Worm (Caenorhabditis elegans) whole organism, L4/young adult: ENCODE measurements around the gene F41C6.4.

Experiments used
- dao-5 ChIP-seq: sonication (generic microtip); optimal IDR thresholded peaks from 2 replicates; lab custom pipeline; 2016; ENCODE audit warnings: missing genotype, missing genetic modification characterization, moderate library complexity, missing compliant biosample characterization
- him-1 ChIP-seq: sonication (generic microtip); optimal IDR thresholded peaks from 2 replicates; lab custom pipeline; 2016; ENCODE audit warnings: missing genotype, missing genetic modification reagents, missing genetic modification characterization, missing compliant biosample characterization

ce11 chrX:6877436-6877835 is 2.8 kb upstream of the F41C6.4 start, which contains the start of gene col-173:
- TF ChIP-seq him-1 (no peak), dao-5 (tag; lab: Kevin White, UChicago) (no peak)
